Worm (Caenorhabditis elegans): ENCODE results near the gene daf-19.

daf-19 gene

DNA sequence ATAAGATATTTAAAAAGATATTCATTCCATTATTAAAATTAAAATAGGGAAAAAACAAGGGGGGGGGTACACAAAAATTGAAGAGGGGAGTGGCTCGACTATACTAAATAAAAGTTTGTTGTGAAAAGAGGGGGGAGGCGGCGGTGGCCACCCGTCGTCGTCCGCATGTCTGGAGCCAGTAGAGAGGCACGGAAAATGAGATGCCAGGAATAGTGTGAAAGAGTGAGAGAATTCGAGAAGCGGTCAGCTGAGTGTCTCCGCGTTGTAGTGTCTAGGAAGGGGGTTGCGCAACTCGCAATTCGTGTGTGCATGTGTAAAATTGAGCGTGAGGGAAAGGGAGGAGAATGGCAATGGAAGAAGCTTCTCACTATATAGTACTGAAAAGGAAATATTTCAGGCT, 33.1 kb upstream of the daf-19 start:
- TF ChIP-seq sox-4 (tag; optimal IDR thresholded peaks at IDR 0.05) (no peak), ama-1 (optimal IDR thresholded peaks at IDR 0.05) (no peak), ceh-82 (tag; optimal IDR thresholded peaks at IDR 0.05) (peak in 1 of 3 experiments; percentile 27), ztf-4 (tag; optimal IDR thresholded peaks at IDR 0.05) (no peak), xbp-1 (tag; optimal IDR thresholded peaks at IDR 0.05) (no peak), nhr-71 (tag; optimal IDR thresholded peaks at IDR 0.05) (peak; percentile 5), pag-3 (tag; optimal IDR thresholded peaks at IDR 0.05; ENCODE audit: borderline replicate concordance, insufficient read depth) (no peak), dsc-1 (tag; optimal IDR thresholded peaks at IDR 0.05) (peak; percentile 27), nhr-47 (tag; optimal IDR thresholded peaks at IDR 0.05) (peak; percentile 7), rnt-1 (tag; optimal IDR thresholded peaks at IDR 0.05) (peak; percentile 41), aha-1 (tag; optimal IDR thresholded peaks at IDR 0.05) (no peak), lin-14 (GFP tag; optimal IDR thresholded peaks at IDR 0.05) (peak; percentile 53), lsy-2 (tag; optimal IDR thresholded peaks at IDR 0.05) (no peak), nhr-12 (tag; optimal IDR thresholded peaks at IDR 0.05) (no peak), fkh-4 (tag; optimal IDR thresholded peaks at IDR 0.05; ENCODE audit: borderline replicate concordance) (no peak), efl-1 (optimal IDR thresholded peaks at IDR 0.05) (peak in 1 of 2 experiments; percentile 26), efl-1 (GFP tag; optimal IDR thresholded peaks at IDR 0.05 in 1 of 2) (peak in 1 of 2 experiments; percentile 47), jun-1 (tag; optimal IDR thresholded peaks at IDR 0.05) (no peak), ets-5 (GFP tag; IDR thresholded peaks at IDR 0.05) (no peak), mdl-1 (tag; optimal IDR thresholded peaks at IDR 0.05) (peak in 1 of 2 experiments; percentile 8), nhr-11 (tag; optimal IDR thresholded peaks at IDR 0.05) (peak; percentile 26), lin-35 (GFP tag; optimal IDR thresholded peaks at IDR 0.05) (peak in 1 of 2 experiments; percentile 11), unc-86 (tag; optimal IDR thresholded peaks at IDR 0.05) (no peak), nhr-85 (tag) (no peak)

DNA sequence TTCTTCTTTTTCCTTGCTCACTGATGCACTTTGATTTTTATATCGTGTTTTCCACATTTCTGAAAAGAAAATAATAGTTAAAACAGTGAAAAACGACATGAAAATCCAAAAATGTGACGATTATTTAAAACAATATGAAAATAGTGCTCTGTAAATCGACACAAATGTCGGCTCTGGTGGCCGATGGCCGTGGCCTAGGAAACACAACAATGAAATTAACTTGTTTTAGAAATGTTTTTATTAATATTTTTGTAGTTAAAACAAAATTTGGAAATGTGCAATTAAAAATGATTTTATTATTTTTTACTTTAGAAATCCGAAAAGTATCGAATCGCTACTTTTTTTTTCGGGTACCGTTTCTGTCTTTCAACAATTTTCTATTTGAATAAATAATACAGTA, 31.6 kb upstream of the daf-19 start, which contains the start of gene arv-1:
TSS of gene arv-1 (minus strand) at position 65 of the 400 bp plus-strand sequence.
- TF ChIP-seq tbx-2 (tag; optimal IDR thresholded peaks at IDR 0.05) (peak; percentile 75), nhr-90 (tag; optimal IDR thresholded peaks at IDR 0.05; ENCODE audit: poor library complexity) (peak; percentile 81), skn-1 (tag; optimal IDR thresholded peaks at IDR 0.05) (peak; percentile 5), nhr-84 (tag; optimal IDR thresholded peaks at IDR 0.05) (no peak), vab-15 (tag; optimal IDR thresholded peaks at IDR 0.05) (no peak), nhr-71 (tag; optimal IDR thresholded peaks at IDR 0.05) (peak; percentile 79), isw-1 (GFP tag; IDR thresholded peaks at IDR 0.05) (peak; percentile 43), unc-98 (GFP tag; IDR thresholded peaks at IDR 0.05) (no peak; the same call in 1 of the 2 replicates), pag-3 (tag; optimal IDR thresholded peaks at IDR 0.05; ENCODE audit: borderline replicate concordance, insufficient read depth) (no peak), fkh-8 (tag; optimal IDR thresholded peaks at IDR 0.05) (peak; percentile 58), grh-1 (GFP tag; IDR thresholded peaks at IDR 0.05) (no peak; the same call in 1 of the 2 replicates), nhr-11 (tag; optimal IDR thresholded peaks at IDR 0.05) (peak; percentile 27), unc-62 (GFP tag; optimal IDR thresholded peaks at IDR 0.05) (no peak), Y116A8C.19 (tag; optimal IDR thresholded peaks at IDR 0.05; ENCODE audit: borderline replicate concordance) (no peak), nhr-76 (tag; optimal IDR thresholded peaks at IDR 0.05) (no peak), nhr-28 (tag; optimal IDR thresholded peaks at IDR 0.05) (no peak), fkh-4 (tag; optimal IDR thresholded peaks at IDR 0.05; ENCODE audit: borderline replicate concordance) (peak; percentile 79), ztf-4 (tag; optimal IDR thresholded peaks at IDR 0.05) (no peak), lsy-2 (tag; optimal IDR thresholded peaks at IDR 0.05) (peak; percentile 82 to 83), sptf-1 (tag; optimal IDR thresholded peaks at IDR 0.05) (no peak), fos-1 (tag; optimal IDR thresholded peaks at IDR 0.05) (no peak), nhr-12 (tag; optimal IDR thresholded peaks at IDR 0.05) (no peak), dpl-1 (GFP tag; optimal IDR thresholded peaks at IDR 0.05) (peak; percentile 51 to 72 (median 70)), ceh-8 (GFP tag; optimal IDR thresholded peaks at IDR 0.05) (no peak), nhr-20 (tag; optimal IDR thresholded peaks at IDR 0.05) (peak; percentile 71), lin-14 (GFP tag; optimal IDR thresholded peaks at IDR 0.05) (peak; percentile 78), fkh-10 (GFP tag; optimal IDR thresholded peaks at IDR 0.05) (no peak), nhr-77 (tag; optimal IDR thresholded peaks at IDR 0.05) (no peak), hlh-4 (tag; optimal IDR thresholded peaks at IDR 0.05) (no peak), snu-23 (GFP tag; optimal IDR thresholded peaks at IDR 0.05) (peak; percentile 70), xbp-1 (tag; optimal IDR thresholded peaks at IDR 0.05) (peak; percentile 72), aly-2 (tag; optimal IDR thresholded peaks at IDR 0.05) (no peak), alr-1 (tag; optimal IDR thresholded peaks at IDR 0.05; ENCODE audit: borderline replicate concordance) (no peak), elt-2 (tag; optimal IDR thresholded peaks at IDR 0.05) (peak; percentile 27), sox-4 (tag; optimal IDR thresholded peaks at IDR 0.05) (peak; percentile 36), elt-3 (tag; optimal IDR thresholded peaks at IDR 0.05) (peak in 1 of 6 experiments; percentile 51), zag-1 (tag; optimal IDR thresholded peaks at IDR 0.05) (no peak)

All from whole organism, L1 larva.